Worm (Caenorhabditis elegans): ENCODE data around the gene aqp-8.

aqp-8 gene

ce11 chrX:4706755-4707226 is 2.0 kb upstream of the aqp-8 start, which contains the start of gene dhhc-10 (continued):
- TF ChIP-seq him-1 (tag; optimal IDR thresholded peaks at IDR 0.05) (no peak), ceh-58 (GFP tag; IDR thresholded peaks at IDR 0.05) (no peak), xnd-1 (tag; optimal IDR thresholded peaks at IDR 0.05) (no peak), ZK185.1 (tag; optimal IDR thresholded peaks at IDR 0.05; ENCODE audit: poor library complexity, severe bottlenecking) (peak; percentile 45), Y53G8AR.9 (GFP tag; conservative IDR thresholded peaks at IDR 0.05) (no peak), B0019.2 (GFP tag; conservative IDR thresholded peaks at IDR 0.05) (no peak), pbrm-1 (GFP tag; IDR thresholded peaks at IDR 0.05) (0 out of 2 replicates have a peak, but pooled peaks have one; percentile 35), T07F8.4 (tag; optimal IDR thresholded peaks at IDR 0.05) (no peak), rpc-1 (optimal IDR thresholded peaks at IDR 0.05) (no peak), rpc-1 (tag; optimal IDR thresholded peaks at IDR 0.05) (no peak), ztf-28 (GFP tag; IDR thresholded peaks at IDR 0.05) (no peak), snpc-3.4 (tag; optimal IDR thresholded peaks at IDR 0.05) (no peak), lin-40 (tag; optimal IDR thresholded peaks at IDR 0.05) (peak; percentile 23), ztf-6 (GFP tag; IDR thresholded peaks at IDR 0.05) (no peak), F57A8.1 (GFP tag; optimal IDR thresholded peaks at IDR 0.05) (no peak), ceh-27 (GFP tag; optimal IDR thresholded peaks at IDR 0.05) (no peak), dpff-1 (tag; optimal IDR thresholded peaks at IDR 0.05) (no peak), tbp1 (GFP tag; optimal IDR thresholded peaks at IDR 0.05) (peak; percentile 7), let-526 (GFP tag; IDR thresholded peaks at IDR 0.05) (no peak), cebp-1 (GFP tag; IDR thresholded peaks at IDR 0.05) (no peak), cebp-1 (tag; optimal IDR thresholded peaks at IDR 0.05) (peak; percentile 59), rec-8 (tag; optimal IDR thresholded peaks at IDR 0.05) (no peak), gei-17 (GFP tag; optimal IDR thresholded peaks at IDR 0.05) (no peak), attf-5 (GFP tag; optimal IDR thresholded peaks at IDR 0.05) (peak; percentile 9), aptf-2 (GFP tag; conservative IDR thresholded peaks at IDR 0.05) (no peak), atf-7 (tag; optimal IDR thresholded peaks at IDR 0.05) (no peak), lin-54 (GFP tag; optimal IDR thresholded peaks at IDR 0.05) (peak; percentile 8), tlf-1 (GFP tag; optimal IDR thresholded peaks at IDR 0.05) (no peak), nhr-120 (GFP tag; IDR thresholded peaks at IDR 0.05) (no peak), ceh-91 (GFP tag; IDR thresholded peaks at IDR 0.05) (no peak), pha-4 (tag; optimal IDR thresholded peaks at IDR 0.05) (no peak), akir-1 (GFP tag; optimal IDR thresholded peaks at IDR 0.05) (no peak), F39B2.1 (GFP tag; IDR thresholded peaks at IDR 0.05) (no peak), snpc-4 (GFP tag; optimal IDR thresholded peaks at IDR 0.05) (no peak), snpc-4 (tag; optimal IDR thresholded peaks at IDR 0.05) (peak in 2 of 4 experiments; percentile 2 to 8), attf-3 (GFP tag; conservative IDR thresholded peaks at IDR 0.05) (no peak), efl-1 (GFP tag; optimal IDR thresholded peaks at IDR 0.05) (no peak), bed-2 (GFP tag; IDR thresholded peaks at IDR 0.05) (no peak), egl-18 (GFP tag; IDR thresholded peaks at IDR 0.05) (no peak)

ce11 chrX:4705666-4706065 is 889 bp upstream of the aqp-8 start:
- TF ChIP-seq fkh-3 (tag; optimal IDR thresholded peaks at IDR 0.05) (no peak), F39B2.1 (GFP tag; IDR thresholded peaks at IDR 0.05) (no peak), pha-4 (tag; optimal IDR thresholded peaks at IDR 0.05) (no peak), tbp1 (GFP tag; optimal IDR thresholded peaks at IDR 0.05) (no peak), snpc-3.4 (tag; optimal IDR thresholded peaks at IDR 0.05) (no peak), nhr-27 (tag; optimal IDR thresholded peaks at IDR 0.05) (no peak), dpff-1 (tag; optimal IDR thresholded peaks at IDR 0.05) (no peak), egrh-3 (GFP tag; IDR thresholded peaks at IDR 0.05) (no peak), T26A5.8 (tag; optimal IDR thresholded peaks at IDR 0.05) (no peak), ceh-40 (GFP tag; IDR thresholded peaks at IDR 0.05) (no peak)
